Fruit fly (Drosophila melanogaster) Kc167 (cell line): ENCODE data around the gene CG9981.

Experiments used
- Myc ChIP-seq: fragments of >200 bp; optimal IDR thresholded peaks from 2 replicates; lab custom pipeline; 2017; ENCODE audit warnings: missing external identifiers
- Sin3A ChIP-seq: fragments of >200 bp; optimal IDR thresholded peaks from 2 replicates; lab custom pipeline; 2018; ENCODE audit warnings: missing external identifiers
- h ChIP-seq: fragments of >200 bp; optimal IDR thresholded peaks from 3 replicates; lab custom pipeline; 2018; ENCODE audit warnings: missing external identifiers
- insv ChIP-seq: fragments of >200 bp; optimal IDR thresholded peaks from 3 replicates; lab custom pipeline; 2018; ENCODE audit warnings: missing external identifiers
- psq ChIP-seq: fragments of >200 bp; optimal IDR thresholded peaks from 2 replicates; lab custom pipeline; 2017; ENCODE audit warnings: missing external identifiers
- ttk ChIP-seq: sonication (Bioruptor generic); optimal IDR thresholded peaks from 2 replicates; lab custom pipeline; 2017; ENCODE audit warnings: missing external identifiers

Gene CG9981

dm6 chrX:16384843-16385726 is 19.8 kb downstream of the CG9981 start, which contains the start of the genes CG9992 and CG4239:
CG9992 (minus strand) TSS chrX:16384908.
CG4239 (plus strand) TSS chrX:16385278.
- TF ChIP-seq Sin3A (lab: Kevin White, UChicago) (no peak), Myc (no peak), h (lab: Kevin White, UChicago) (no peak), insv (lab: Kevin White, UChicago) (no peak), ttk (lab: Kevin White, UChicago) (no peak)

dm6 chrX:16383667-16384515 is 21.0 kb downstream of the CG9981 start:
- no peak for TF ChIP-seq Myc
- TF ChIP-seq psq: no peak
- no peak for TF ChIP-seq ttk (lab: Kevin White, UChicago)
- no peak for TF ChIP-seq insv (lab: Kevin White, UChicago)
- TF ChIP-seq Sin3A (lab: Kevin White, UChicago): no peak
- TF ChIP-seq h (lab: Kevin White, UChicago): no peak

- no peak for TF ChIP-seq Myc
- TF ChIP-seq insv (lab: Kevin White, UChicago): no peak
- no peak for TF ChIP-seq Sin3A (lab: Kevin White, UChicago)
- no peak for TF ChIP-seq ttk (lab: Kevin White, UChicago)
- TF ChIP-seq psq: no peak
- TF ChIP-seq h (lab: Kevin White, UChicago): no peak
Measured at dm6 chrX:16374059-16374458, 30.9 kb downstream of the CG9981 start.

dm6 chrX:16373541-16373940 is 31.4 kb downstream of the CG9981 start:
- TF ChIP-seq insv (lab: Kevin White, UChicago) (no peak), Sin3A (lab: Kevin White, UChicago) (no peak), psq (no peak), h (lab: Kevin White, UChicago) (no peak), Myc (no peak), ttk (lab: Kevin White, UChicago) (no peak)

- TF ChIP-seq Sin3A (lab: Kevin White, UChicago): no peak
- no peak for TF ChIP-seq h (lab: Kevin White, UChicago)
Measured at dm6 chrX:16372492-16373350, 32.2 kb downstream of the CG9981 start, which contains the start of gene Fur2. Fur2 (plus strand) TSS chrX:16373086.

dm6 chrX:16371923-16372322 is 33.0 kb downstream of the CG9981 start:
- TF ChIP-seq Sin3A (lab: Kevin White, UChicago) (no peak), h (lab: Kevin White, UChicago) (no peak), Myc (no peak), insv (lab: Kevin White, UChicago) (no peak), ttk (lab: Kevin White, UChicago) (no peak), psq (no peak)

dm6 chrX:16368585-16368984 is 36.3 kb downstream of the CG9981 start:
- no peak for TF ChIP-seq Sin3A (lab: Kevin White, UChicago)
- no peak for TF ChIP-seq insv (lab: Kevin White, UChicago)
- no peak for TF ChIP-seq ttk (lab: Kevin White, UChicago)
- no peak for TF ChIP-seq Myc
- TF ChIP-seq h (lab: Kevin White, UChicago): no peak
- TF ChIP-seq psq: no peak

dm6 chrX:16361306-16361705 is 43.6 kb downstream of the CG9981 start, which contains the start of gene nonA:
nonA (plus strand) TSS chrX:16361569.
- TF ChIP-seq Sin3A (lab: Kevin White, UChicago) (no peak), Myc (no peak), psq (no peak), insv (lab: Kevin White, UChicago) (no peak), h (lab: Kevin White, UChicago) (no peak), ttk (lab: Kevin White, UChicago) (no peak)

- no peak for TF ChIP-seq Sin3A (lab: Kevin White, UChicago)
- TF ChIP-seq ttk (lab: Kevin White, UChicago): no peak
- TF ChIP-seq insv (lab: Kevin White, UChicago): no peak
- TF ChIP-seq psq: no peak
- TF ChIP-seq Myc: no peak
Measured at dm6 chrX:16358670-16359320, 46.1 kb downstream of the CG9981 start, which contains the start of the genes U2af50 and PIG-Q. U2af50 (minus strand) TSS chrX:16359039. PIG-Q (plus strand) TSS chrX:16359143.

- no peak for TF ChIP-seq Myc
- no peak for TF ChIP-seq Sin3A (lab: Kevin White, UChicago)
- no peak for TF ChIP-seq ttk (lab: Kevin White, UChicago)
- TF ChIP-seq h (lab: Kevin White, UChicago): no peak
- no peak for TF ChIP-seq psq
Measured at dm6 chrX:16350062-16350461, 54.9 kb downstream of the CG9981 start, which contains the start of gene sl. sl (plus strand) TSS chrX:16350315.
